Fruit fly (Drosophila melanogaster) whole organism, larva: ENCODE results near the gene SsRbeta.
A peak's percentile ranks its signal among the peaks of the same experiment; 100 is the strongest.

ENCODE experiments used
- noc ChIP-seq: fragments of 200-800 bp; sonication (Bioruptor generic); optimal IDR thresholded peaks from 3 replicates; lab custom pipeline; 2019; ENCODE audit warnings: missing biosample characterization, mild to moderate bottlenecking, missing genetic modification characterization, moderate library complexity

The SsRbeta gene

dm6 chr3L:16131264-16132066, 2.0 kb downstream of the SsRbeta start, which contains the start of the genes Trs20 and elg1:
Gene Trs20, minus strand, starts transcription at chr3L:16131632.
Gene elg1, plus strand, starts transcription at chr3L:16132028.
- TF ChIP-seq noc (tag; lab: Kevin White, UChicago), result peak; percentile 43

- TF ChIP-seq noc (tag; lab: Kevin White, UChicago), result no peak
These were observed 2.6 kb downstream of the SsRbeta start for dm6 chr3L:16132067-16132418.

- peak; percentile 82 for TF ChIP-seq noc (tag; lab: Kevin White, UChicago)
These were observed 7.6 kb downstream of the SsRbeta start for dm6 chr3L:16136819-16137553.

- no peak for TF ChIP-seq noc (tag; lab: Kevin White, UChicago)
These were observed 8.4 kb downstream of the SsRbeta start, which contains the start of gene CG5157 for dm6 chr3L:16137779-16138178. Gene CG5157, minus strand, starts transcription at chr3L:16137879.

- no peak for TF ChIP-seq noc (tag; lab: Kevin White, UChicago)
These were observed 9.7 kb downstream of the SsRbeta start for dm6 chr3L:16139131-16139530.

dm6 chr3L:16141556-16141955, 12.1 kb downstream of the SsRbeta start:
- no peak for TF ChIP-seq noc (tag; lab: Kevin White, UChicago)

dm6 chr3L:16143685-16144539, 14.5 kb downstream of the SsRbeta start, which contains the start of gene CG32152:
Gene CG32152, minus strand, starts transcription at chr3L:16144036.
- no peak for TF ChIP-seq noc (tag; lab: Kevin White, UChicago)

dm6 chr3L:16145282-16145681, 15.9 kb downstream of the SsRbeta start:
- no peak for TF ChIP-seq noc (tag; lab: Kevin White, UChicago)

- TF ChIP-seq noc (tag; lab: Kevin White, UChicago), result no peak
These were observed 16.6 kb downstream of the SsRbeta start for dm6 chr3L:16145931-16146538.

- peak; percentile 71 for TF ChIP-seq noc (tag; lab: Kevin White, UChicago)
These were observed 17.1 kb downstream of the SsRbeta start for dm6 chr3L:16146539-16146934.

- no peak for TF ChIP-seq noc (tag; lab: Kevin White, UChicago)
These were observed 17.9 kb downstream of the SsRbeta start for dm6 chr3L:16147325-16147724.

dm6 chr3L:16147819-16148236, 18.4 kb downstream of the SsRbeta start:
- no peak for TF ChIP-seq noc (tag; lab: Kevin White, UChicago)

dm6 chr3L:16149418-16150160, 20.2 kb downstream of the SsRbeta start:
- peak; percentile 40 for TF ChIP-seq noc (tag; lab: Kevin White, UChicago)

- TF ChIP-seq noc (tag; lab: Kevin White, UChicago), result no peak
These were observed 20.7 kb downstream of the SsRbeta start for dm6 chr3L:16150161-16150538.
